Fruit fly (Drosophila melanogaster) whole organism, embryonic: ENCODE results near the gene CG13675.

Experiments
- Atf3 ChIP-seq: fragments of 200-800 bp; sonication (Bioruptor generic); optimal IDR thresholded peaks from 3 replicates; lab custom pipeline; 2016; ENCODE audit warnings: missing biosample characterization, missing genetic modification characterization
- Bdp1 ChIP-seq: fragments of 200-800 bp; sonication (Bioruptor generic); optimal IDR thresholded peaks from 3 replicates; lab custom pipeline; 2016; ENCODE audit warnings: missing biosample characterization, missing genetic modification characterization
- BtbVII ChIP-seq: fragments of 200-800 bp; sonication (Bioruptor generic); optimal IDR thresholded peaks from 3 replicates; lab custom pipeline; 2017; ENCODE audit warnings: missing biosample characterization, mild to moderate bottlenecking, missing genetic modification characterization
- Bteb2 ChIP-seq: fragments of 200-800 bp; sonication (Bioruptor generic); optimal IDR thresholded peaks from 2 replicates; lab custom pipeline; 2016; ENCODE audit warnings: missing biosample characterization, missing genetic modification characterization
- CG11093 ChIP-seq: fragments of 200-800 bp; sonication (Bioruptor generic); IDR thresholded peaks from 3 replicates; pipeline ENCODE4 v1.3.6; 2022; ENCODE audit warnings: missing biosample characterization, missing genetic modification characterization
- CG1233 ChIP-seq: fragments of 200-800 bp; sonication (Bioruptor generic); optimal IDR thresholded peaks from 4 replicates; lab custom pipeline; 2018; ENCODE audit warnings: missing biosample characterization, mild to moderate bottlenecking, missing genetic modification characterization
- CG13424 ChIP-seq: fragments of 200-800 bp; sonication (Bioruptor generic); optimal IDR thresholded peaks from 2 replicates; lab custom pipeline; 2019; ENCODE audit warnings: missing biosample characterization, mild to moderate bottlenecking, missing genetic modification characterization, moderate library complexity
- CG13624 ChIP-seq: fragments of 200-800 bp; sonication (Bioruptor generic); optimal IDR thresholded peaks from 2 replicates; lab custom pipeline; 2016; ENCODE audit warnings: missing biosample characterization, missing genetic modification characterization
- CG1529 ChIP-seq: fragments of 200-800 bp; sonication (Bioruptor generic); optimal IDR thresholded peaks from 3 replicates; lab custom pipeline; 2018; ENCODE audit warnings: missing biosample characterization, missing genetic modification characterization
- CG16813 ChIP-seq: fragments of 200-800 bp; sonication (Bioruptor generic); IDR thresholded peaks from 3 replicates; pipeline ENCODE4 v1.3.6; 2022; ENCODE audit warnings: missing biosample characterization, missing genetic modification characterization; ENCODE audit not compliant: partially characterized antibody
- CG17385 ChIP-seq: fragments of 200-800 bp; sonication (Bioruptor generic); optimal IDR thresholded peaks from 3 replicates; lab custom pipeline; 2018; ENCODE audit warnings: missing biosample characterization, mild to moderate bottlenecking, missing genetic modification characterization
- CG17912 ChIP-seq: fragments of 200-800 bp; sonication (Bioruptor generic); optimal IDR thresholded peaks from 2 replicates; lab custom pipeline; 2018; ENCODE audit warnings: missing biosample characterization, mild to moderate bottlenecking, missing genetic modification characterization
- CG3163 ChIP-seq: fragments of 200-800 bp; sonication (Bioruptor generic); optimal IDR thresholded peaks from 3 replicates; lab custom pipeline; 2016; ENCODE audit warnings: missing biosample characterization, missing genetic modification characterization
- CG3407 ChIP-seq: fragments of 200-800 bp; sonication (Bioruptor generic); optimal IDR thresholded peaks from 2 replicates; lab custom pipeline; 2018; ENCODE audit warnings: missing biosample characterization, mild to moderate bottlenecking, missing genetic modification characterization
- CG34224 ChIP-seq: fragments of 200-800 bp; sonication (Bioruptor generic); IDR thresholded peaks from 3 replicates; pipeline ENCODE4 v1.3.6; 2022; ENCODE audit warnings: missing biosample characterization, missing genetic modification characterization; ENCODE audit not compliant: partially characterized antibody
- CG3838 ChIP-seq: fragments of 200-800 bp; sonication (Bioruptor generic); optimal IDR thresholded peaks from 3 replicates; lab custom pipeline; 2016; ENCODE audit warnings: missing biosample characterization, missing genetic modification characterization
- CG4282 ChIP-seq: fragments of 200-800 bp; sonication (Bioruptor generic); optimal IDR thresholded peaks from 2 replicates; lab custom pipeline; 2016; ENCODE audit warnings: missing biosample characterization, missing genetic modification characterization
- CG4854 ChIP-seq: fragments of 200-800 bp; sonication (Bioruptor generic); optimal IDR thresholded peaks from 2 replicates; lab custom pipeline; 2016; ENCODE audit warnings: missing biosample characterization, missing genetic modification characterization, inconsistent platforms
- CG8944 ChIP-seq: fragments of 200-800 bp; sonication (Bioruptor generic); optimal IDR thresholded peaks from 3 replicates; lab custom pipeline; 2016; ENCODE audit warnings: missing biosample characterization, missing genetic modification characterization
- CG9727 ChIP-seq: fragments of 200-800 bp; sonication (Bioruptor generic); optimal IDR thresholded peaks from 3 replicates; lab custom pipeline; 2017; ENCODE audit warnings: missing biosample characterization, mild to moderate bottlenecking, missing genetic modification characterization
- CG9797 ChIP-seq: fragments of 200-800 bp; sonication (Bioruptor generic); optimal IDR thresholded peaks from 3 replicates; lab custom pipeline; 2018; ENCODE audit warnings: missing biosample characterization, mild to moderate bottlenecking, missing genetic modification characterization
- Deaf1 ChIP-seq: fragments of 200-800 bp; optimal IDR thresholded peaks from 3 replicates; lab custom pipeline; 2019; ENCODE audit warnings: missing biosample characterization, mild to moderate bottlenecking, missing genetic modification characterization, moderate library complexity
- Drgx ChIP-seq: fragments of 200-800 bp; sonication (Bioruptor generic); IDR thresholded peaks from 2 replicates; pipeline ENCODE4 v1.3.6; 2022; ENCODE audit warnings: missing biosample characterization, missing genetic modification characterization
- Hand ChIP-seq: fragments of 200-800 bp; sonication (Bioruptor generic); optimal IDR thresholded peaks from 2 replicates; lab custom pipeline; 2017; ENCODE audit warnings: mild to moderate bottlenecking, missing biosample characterization, missing genetic modification reagents, missing genetic modification characterization
- HmgZ ChIP-seq: fragments of 200-800 bp; sonication (Bioruptor generic); optimal IDR thresholded peaks from 2 replicates; lab custom pipeline; 2018; ENCODE audit warnings: missing biosample characterization, mild to moderate bottlenecking, missing genetic modification characterization
- Hr51 ChIP-seq, 2 experiments: fragments of 200-800 bp; sonication (Bioruptor generic); optimal IDR thresholded peaks; 2 replicates in 1 of 2; 3 replicates in 1 of 2; lab custom pipeline; 2016 to 2018; ENCODE audit warnings: missing biosample characterization in 2 of 2, missing genetic modification characterization in 2 of 2, mild to moderate bottlenecking in 1 of 2, moderate library complexity in 1 of 2
- Max ChIP-seq: fragments of 200-800 bp; sonication (Bioruptor generic); optimal IDR thresholded peaks from 2 replicates; lab custom pipeline; 2016; ENCODE audit warnings: missing biosample characterization, mild to moderate bottlenecking, missing genetic modification characterization
- Nf-YA ChIP-seq: fragments of 200-800 bp; sonication (Bioruptor generic); IDR thresholded peaks from 2 replicates; pipeline ENCODE4 v1.3.6; 2022; ENCODE audit warnings: missing biosample characterization, missing genetic modification characterization
- Scr ChIP-seq: fragments of 200-800 bp; sonication (Bioruptor generic); IDR thresholded peaks from 2 replicates; pipeline ENCODE4 v1.3.6; 2022; ENCODE audit warnings: missing biosample characterization, missing genetic modification characterization; ENCODE audit not compliant: partially characterized antibody
- Sox102F ChIP-seq: fragments of 200-800 bp; sonication (Bioruptor generic); optimal IDR thresholded peaks from 2 replicates; lab custom pipeline; 2018; ENCODE audit warnings: missing biosample characterization, mild to moderate bottlenecking, missing genetic modification characterization, moderate library complexity
- Ssrp ChIP-seq: fragments of 200-800 bp; sonication (Bioruptor generic); optimal IDR thresholded peaks from 2 replicates; lab custom pipeline; 2018; ENCODE audit warnings: missing biosample characterization, mild to moderate bottlenecking, missing genetic modification characterization, moderate library complexity
- Stat92E ChIP-seq, 3 experiments: fragments of >200 bp in 2 of 3; fragments of 200-800 bp in 1 of 3; sonication (Bioruptor generic) in 1 of 3; optimal IDR thresholded peaks; 2 replicates each; lab custom pipeline; 2017 to 2019; ENCODE audit warnings: missing biosample characterization in 3 of 3, missing genetic modification characterization in 3 of 3, mild to moderate bottlenecking in 1 of 3, moderate library complexity in 1 of 3
- Taf1 ChIP-seq: fragments of 200-800 bp; sonication (Bioruptor generic); IDR thresholded peaks from 2 replicates; pipeline ENCODE4 v1.3.6; 2022; ENCODE audit warnings: missing biosample characterization, missing genetic modification characterization
- al ChIP-seq: fragments of 200-800 bp; sonication (Bioruptor generic); IDR thresholded peaks from 2 replicates; pipeline ENCODE4 v1.3.6; 2022; ENCODE audit warnings: missing biosample characterization, missing genetic modification characterization
- bigmax ChIP-seq: fragments of 200-800 bp; sonication (Bioruptor generic); optimal IDR thresholded peaks from 2 replicates; lab custom pipeline; 2018; ENCODE audit warnings: missing biosample characterization, mild to moderate bottlenecking, missing genetic modification characterization
- disco-r ChIP-seq: fragments of 200-800 bp; sonication (Bioruptor generic); optimal IDR thresholded peaks from 2 replicates; lab custom pipeline; 2016; ENCODE audit warnings: missing biosample characterization, missing genetic modification characterization
- emc ChIP-seq: fragments of 200-800 bp; sonication (Bioruptor generic); optimal IDR thresholded peaks from 2 replicates; lab custom pipeline; 2016; ENCODE audit warnings: missing biosample characterization, missing genetic modification characterization
- fu2 ChIP-seq: fragments of 200-800 bp; sonication (Bioruptor generic); optimal IDR thresholded peaks from 2 replicates; lab custom pipeline; 2016; ENCODE audit warnings: missing biosample characterization, missing genetic modification characterization
- grn ChIP-seq: fragments of 200-800 bp; sonication (Bioruptor generic); optimal IDR thresholded peaks from 3 replicates; lab custom pipeline; 2017; ENCODE audit warnings: missing biosample characterization, missing genetic modification characterization
- h ChIP-seq: fragments of >200 bp; optimal IDR thresholded peaks from 2 replicates; lab custom pipeline; 2017
- jing ChIP-seq: fragments of 200-800 bp; sonication (Bioruptor generic); optimal IDR thresholded peaks from 2 replicates; lab custom pipeline; 2018; ENCODE audit warnings: missing biosample characterization, mild to moderate bottlenecking, missing genetic modification characterization
- nerfin-1 ChIP-seq: fragments of 200-800 bp; sonication (Bioruptor generic); optimal IDR thresholded peaks from 3 replicates; lab custom pipeline; 2019; ENCODE audit warnings: missing biosample characterization, mild to moderate bottlenecking, missing genetic modification characterization, moderate library complexity
- odd ChIP-seq: fragments of 200-800 bp; sonication (Bioruptor generic); optimal IDR thresholded peaks from 2 replicates; lab custom pipeline; 2017; ENCODE audit warnings: missing biosample characterization, mild to moderate bottlenecking, missing genetic modification characterization
- pzg ChIP-seq: fragments of 200-800 bp; sonication (Bioruptor generic); optimal IDR thresholded peaks from 3 replicates; lab custom pipeline; 2018; ENCODE audit warnings: missing biosample characterization, mild to moderate bottlenecking, missing genetic modification characterization, moderate library complexity
- schlank ChIP-seq: fragments of 200-800 bp; sonication (Bioruptor generic); optimal IDR thresholded peaks from 2 replicates; lab custom pipeline; 2018; ENCODE audit warnings: missing biosample characterization, mild to moderate bottlenecking, missing genetic modification characterization
- slp2 ChIP-seq: fragments of 200-800 bp; sonication (Bioruptor generic); optimal IDR thresholded peaks from 2 replicates; lab custom pipeline; 2016; ENCODE audit warnings: missing biosample characterization, missing genetic modification characterization
- so ChIP-seq: fragments of 200-800 bp; sonication (Bioruptor generic); IDR thresholded peaks from 3 replicates; pipeline ENCODE4 v1.3.6; 2022; ENCODE audit warnings: missing biosample characterization, missing genetic modification characterization
- vfl ChIP-seq: fragments of 200-800 bp; sonication (Bioruptor generic); optimal IDR thresholded peaks from 2 replicates; lab custom pipeline; 2016; ENCODE audit warnings: missing biosample characterization, missing genetic modification characterization
- yki ChIP-seq: fragments of >200 bp; optimal IDR thresholded peaks from 3 replicates; lab custom pipeline; 2018
- z ChIP-seq: fragments of 200-800 bp; sonication (Bioruptor generic); IDR thresholded peaks from 3 replicates; pipeline ENCODE4 v1.3.6; 2022; ENCODE audit warnings: missing biosample characterization, missing genetic modification characterization
- zen ChIP-seq: fragments of 200-800 bp; sonication (Bioruptor generic); optimal IDR thresholded peaks from 3 replicates; lab custom pipeline; 2018; ENCODE audit warnings: missing biosample characterization, mild to moderate bottlenecking, missing genetic modification characterization, moderate library complexity

Gene CG13675

dm6 chr3L:8137448-8137906 is 27.8 kb downstream of the CG13675 start, which contains the start of the genes Setx and mus301 (continued):
- TF ChIP-seq CG17912 (peak; percentile 19), al (GFP tag; lab: Robert Waterston, UW) (peak; percentile 60), Sox102F (no peak), CG17385 (GFP tag; lab: Kevin White, UChicago) (peak; percentile 66), z (GFP tag; lab: Robert Waterston, UW) (no peak), CG4854 (GFP tag; lab: Kevin White, UChicago) (peak; percentile 76), CG3407 (peak; percentile 59), Max (GFP tag; lab: Kevin White, UChicago) (peak; percentile 91), Hr51 (GFP tag; optimal IDR thresholded peaks at IDR 0.05; lab: Kevin White, UChicago) (peak in 1 of 2 experiments; percentile 87), pzg (peak; percentile 90), CG13424 (tag; lab: Kevin White, UChicago) (peak; percentile 79), Drgx (GFP tag; lab: Robert Waterston, UW) (no peak), CG4282 (peak; percentile 83), odd (GFP tag; lab: Kevin White, UChicago) (no peak), Stat92E (GFP tag; optimal IDR thresholded peaks at IDR 0.05; lab: Kevin White, UChicago) (peak in 1 of 3 experiments; percentile 19), disco-r (GFP tag; lab: Kevin White, UChicago) (peak; percentile 64), nerfin-1 (peak; percentile 62), Nf-YA (GFP tag; lab: Robert Waterston, UW) (no peak), Taf1 (GFP tag; lab: Robert Waterston, UW) (no peak; the same call in 1 of the 2 replicates), CG1529 (GFP tag; lab: Kevin White, UChicago) (peak; percentile 21), Bdp1 (GFP tag; lab: Kevin White, UChicago) (peak; percentile 80), fu2 (GFP tag; lab: Kevin White, UChicago) (peak; percentile 82), slp2 (GFP tag; lab: Kevin White, UChicago) (peak; percentile 54), CG1233 (GFP tag; lab: Kevin White, UChicago) (peak; percentile 49), vfl (peak; percentile 90), Deaf1 (tag; lab: Kevin White, UChicago) (no peak), HmgZ (tag; lab: Kevin White, UChicago) (peak; percentile 88), CG34224 (GFP tag; lab: Robert Waterston, UW) (no peak), Scr (GFP tag; lab: Robert Waterston, UW) (no peak; the same call in 1 of the 2 replicates), Ssrp (tag; lab: Kevin White, UChicago) (peak; percentile 72), zen (tag; lab: Kevin White, UChicago) (peak; percentile 88), BtbVII (GFP tag; lab: Kevin White, UChicago) (no peak), CG9797 (peak; percentile 76), h (no peak), yki (no peak), Hand (GFP tag; lab: Kevin White, UChicago) (no peak), jing (GFP tag; lab: Kevin White, UChicago) (peak; percentile 25), CG3838 (GFP tag; lab: Kevin White, UChicago) (peak; percentile 62), CG13624 (GFP tag; lab: Kevin White, UChicago) (peak; percentile 91), so (GFP tag; lab: Robert Waterston, UW) (no peak; the same call in 2 of the 3 replicates), CG11093 (GFP tag; lab: Robert Waterston, UW) (peak; percentile 48; the same call in 1 of the 3 replicates), emc (GFP tag; lab: Kevin White, UChicago) (peak; percentile 71), grn (GFP tag; lab: Kevin White, UChicago) (no peak), CG3163 (GFP tag; lab: Kevin White, UChicago) (peak; percentile 51), CG16813 (no peak), Atf3 (GFP tag; lab: Kevin White, UChicago) (peak; percentile 74), Bteb2 (GFP tag; lab: Kevin White, UChicago) (peak; percentile 89), CG8944 (GFP tag; lab: Kevin White, UChicago) (peak; percentile 82), bigmax (GFP tag; lab: Kevin White, UChicago) (no peak), CG9727 (GFP tag; lab: Kevin White, UChicago) (peak; percentile 82), schlank (tag; lab: Kevin White, UChicago) (peak; percentile 23)
